Fruit fly (Drosophila melanogaster) whole organism, embryonic: ENCODE data around the gene fend.

Experiments used
- Adf1 ChIP-seq: fragments of 200-800 bp; sonication (Bioruptor generic); IDR thresholded peaks from 2 replicates; pipeline ENCODE4 v1.3.6; 2022; ENCODE audit warnings: missing biosample characterization, missing genetic modification characterization
- CG11085 ChIP-seq: fragments of 200-800 bp; sonication (Bioruptor generic); IDR thresholded peaks from 2 replicates; pipeline ENCODE4 v1.3.6; 2022; ENCODE audit warnings: missing biosample characterization, missing genetic modification characterization
- NfI ChIP-seq: fragments of 200-800 bp; sonication (Bioruptor generic); optimal IDR thresholded peaks from 3 replicates; lab custom pipeline; 2018; ENCODE audit warnings: missing biosample characterization, mild to moderate bottlenecking, missing genetic modification characterization, moderate library complexity
- Scr ChIP-seq: fragments of 200-800 bp; sonication (Bioruptor generic); IDR thresholded peaks from 2 replicates; pipeline ENCODE4 v1.3.6; 2022; ENCODE audit warnings: missing biosample characterization, missing genetic modification characterization; ENCODE audit not compliant: partially characterized antibody
- Sin3A ChIP-seq: fragments of >200 bp; optimal IDR thresholded peaks from 2 replicates; lab custom pipeline; 2018
- croc ChIP-seq: fragments of 200-800 bp; sonication (Bioruptor generic); conservative IDR thresholded peaks from 3 replicates; pipeline ENCODE4 v1.3.6; 2022; ENCODE audit warnings: missing biosample characterization, missing genetic modification characterization

DNA sequence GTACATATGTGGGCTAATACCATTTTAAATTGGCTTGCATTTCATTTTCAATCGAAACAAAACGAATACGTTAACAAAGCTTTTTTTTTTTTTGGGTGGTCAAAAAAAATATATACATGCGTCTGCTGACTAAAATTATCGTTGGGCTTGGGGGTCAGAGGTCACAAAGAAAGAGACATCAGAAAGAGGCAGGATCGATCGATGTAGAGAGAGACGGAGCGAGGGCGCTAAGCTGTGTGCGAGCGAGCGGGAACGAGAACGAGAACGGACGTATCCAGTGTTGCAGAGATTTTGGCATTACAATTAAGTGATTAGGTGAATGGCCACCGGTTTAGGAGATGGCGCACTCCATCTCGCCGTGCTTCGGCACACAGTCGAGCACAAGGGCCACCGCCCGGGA is 41.0 kb downstream of the fend start:
- TF ChIP-seq Scr (GFP tag; lab: Robert Waterston, UW) = no peak
- TF ChIP-seq Adf1 (GFP tag; lab: Robert Waterston, UW) = no peak
- TF ChIP-seq croc (GFP tag; lab: Robert Waterston, UW) = no peak
- no peak for TF ChIP-seq Sin3A
- no peak for TF ChIP-seq CG11085 (GFP tag; lab: Robert Waterston, UW)
- TF ChIP-seq NfI (GFP tag; lab: Kevin White, UChicago) = no peak
